Worm (Caenorhabditis elegans) whole organism, L3 larva: ENCODE measurements around the gene C50D2.1.

Experiments
- R02D3.7 ChIP-seq: fragments of 150-350 bp; optimal IDR thresholded peaks from 2 replicates; lab custom pipeline; 2014; ENCODE audit warnings: missing biosample characterization, missing genetic modification characterization
- ZK546.5 ChIP-seq: sonication (generic microtip); optimal IDR thresholded peaks from 2 replicates; lab custom pipeline; 2017; ENCODE audit warnings: missing biosample characterization, missing genetic modification characterization
- aly-2 ChIP-seq: fragments of 150-350 bp; optimal IDR thresholded peaks from 2 replicates; lab custom pipeline; 2014; ENCODE audit warnings: missing biosample characterization, missing genetic modification characterization
- ceh-16 ChIP-seq: sonication (generic microtip); optimal IDR thresholded peaks from 2 replicates; lab custom pipeline; 2017; ENCODE audit warnings: missing biosample characterization, missing genetic modification characterization
- ceh-28 ChIP-seq: fragments of 150-350 bp; optimal IDR thresholded peaks from 2 replicates; lab custom pipeline; 2014; ENCODE audit warnings: missing biosample characterization, missing genetic modification reagents, missing genetic modification characterization
- ceh-82 ChIP-seq: fragments of 150-350 bp; optimal IDR thresholded peaks from 2 replicates; lab custom pipeline; 2014; ENCODE audit warnings: missing biosample characterization, missing genetic modification characterization
- ceh-9 ChIP-seq: sonication (generic microtip); optimal IDR thresholded peaks from 2 replicates; lab custom pipeline; 2018; ENCODE audit warnings: missing biosample characterization, missing genetic modification characterization
- daf-12 ChIP-seq: fragments of 150-350 bp; optimal IDR thresholded peaks from 2 replicates; lab custom pipeline; 2014; ENCODE audit warnings: missing biosample characterization, missing genetic modification reagents, missing genetic modification characterization
- egl-5 ChIP-seq: fragments of 150-350 bp; optimal IDR thresholded peaks from 2 replicates; lab custom pipeline; 2017; ENCODE audit warnings: missing biosample characterization, missing genetic modification reagents, missing genetic modification characterization, inconsistent platforms
- elt-1 ChIP-seq: fragments of 150-350 bp; optimal IDR thresholded peaks from 2 replicates; lab custom pipeline; 2014; ENCODE audit warnings: missing biosample characterization, missing genetic modification characterization
- elt-2 ChIP-seq: sonication (generic microtip); optimal IDR thresholded peaks from 2 replicates; lab custom pipeline; 2016; ENCODE audit warnings: missing genetic modification reagents, mild to moderate bottlenecking, missing genetic modification characterization, missing compliant biosample characterization
- eor-1 ChIP-seq, 2 experiments: fragments of 150-350 bp; optimal IDR thresholded peaks; 2 replicates each; lab custom pipeline; 2014 to 2018; ENCODE audit warnings: missing biosample characterization in 2 of 2, missing genetic modification characterization in 2 of 2
- fkh-2 ChIP-seq: fragments of 150-350 bp; optimal IDR thresholded peaks from 2 replicates; lab custom pipeline; 2014; ENCODE audit warnings: missing biosample characterization, missing genetic modification reagents, missing genetic modification characterization
- fos-1 ChIP-seq: fragments of 150-350 bp; optimal IDR thresholded peaks from 2 replicates; lab custom pipeline; 2014; ENCODE audit warnings: missing biosample characterization, missing genetic modification characterization
- hmg-11 ChIP-seq: sonication (generic microtip); optimal IDR thresholded peaks from 2 replicates; lab custom pipeline; 2016; ENCODE audit warnings: missing genetic modification characterization, missing compliant biosample characterization
- jun-1 ChIP-seq: fragments of 150-350 bp; optimal IDR thresholded peaks from 2 replicates; lab custom pipeline; 2014; ENCODE audit warnings: missing biosample characterization, missing genetic modification reagents, missing genetic modification characterization
- lin-15B ChIP-seq: fragments of 150-350 bp; optimal IDR thresholded peaks from 2 replicates; lab custom pipeline; 2014; ENCODE audit warnings: missing biosample characterization, missing genetic modification characterization
- lin-39 ChIP-seq: fragments of 150-350 bp; optimal IDR thresholded peaks from 2 replicates; lab custom pipeline; 2018; ENCODE audit warnings: missing biosample characterization, missing genetic modification reagents, missing genetic modification characterization
- lsy-12 ChIP-seq: sonication (generic microtip); optimal IDR thresholded peaks from 2 replicates; lab custom pipeline; 2016; ENCODE audit warnings: mild to moderate bottlenecking, missing genetic modification characterization, missing compliant biosample characterization
- mdl-1 ChIP-seq: fragments of 150-350 bp; optimal IDR thresholded peaks from 2 replicates; lab custom pipeline; 2014; ENCODE audit warnings: missing biosample characterization, missing genetic modification characterization
- mml-1 ChIP-seq: fragments of 150-350 bp; sonication (generic microtip); optimal IDR thresholded peaks from 3 replicates; lab custom pipeline; 2014; ENCODE audit warnings: missing biosample characterization, missing genetic modification characterization
- nfya-1 ChIP-seq: sonication (generic microtip); optimal IDR thresholded peaks from 2 replicates; lab custom pipeline; 2017; ENCODE audit warnings: missing genetic modification characterization, mild to moderate bottlenecking, missing compliant biosample characterization, antibody characterized with exemption, moderate library complexity; ENCODE audit not compliant: insufficient read depth
- nhr-11 ChIP-seq: fragments of 150-350 bp; optimal IDR thresholded peaks from 2 replicates; lab custom pipeline; 2014; ENCODE audit warnings: missing biosample characterization, missing genetic modification characterization
- nhr-28 ChIP-seq: fragments of 150-350 bp; optimal IDR thresholded peaks from 2 replicates; lab custom pipeline; 2014; ENCODE audit warnings: missing biosample characterization, missing genetic modification characterization
- nhr-43 ChIP-seq: sonication (generic microtip); optimal IDR thresholded peaks from 2 replicates; lab custom pipeline; 2016; ENCODE audit warnings: mild to moderate bottlenecking, missing genetic modification characterization, missing compliant biosample characterization; ENCODE audit not compliant: poor library complexity, severe bottlenecking
- nhr-77 ChIP-seq: fragments of 150-350 bp; optimal IDR thresholded peaks from 2 replicates; lab custom pipeline; 2014; ENCODE audit warnings: missing biosample characterization, missing genetic modification characterization
- pha-4 ChIP-seq: fragments of 150-350 bp; optimal IDR thresholded peaks from 2 replicates; lab custom pipeline; 2014; ENCODE audit warnings: missing biosample characterization, missing genetic modification reagents, missing genetic modification characterization
- pqm-1 ChIP-seq: fragments of 150-350 bp; optimal IDR thresholded peaks from 2 replicates; lab custom pipeline; 2017; ENCODE audit warnings: missing biosample characterization, missing genetic modification characterization, inconsistent platforms
- skn-1 ChIP-seq: fragments of 150-350 bp; optimal IDR thresholded peaks from 2 replicates; lab custom pipeline; 2014; ENCODE audit warnings: missing biosample characterization, missing genetic modification characterization
- snpc-4 ChIP-seq: fragments of 150-350 bp; optimal IDR thresholded peaks from 2 replicates; lab custom pipeline; 2014; ENCODE audit warnings: missing biosample characterization, missing genetic modification characterization
- unc-39 ChIP-seq: sonication (generic microtip); optimal IDR thresholded peaks from 4 replicates; lab custom pipeline; 2017; ENCODE audit warnings: missing biosample characterization, missing genetic modification characterization
- unc-62 ChIP-seq: fragments of 150-350 bp; sonication (generic microtip); optimal IDR thresholded peaks from 4 replicates; lab custom pipeline; 2014; ENCODE audit warnings: missing biosample characterization, missing genetic modification reagents, missing genetic modification characterization
- zag-1 ChIP-seq: fragments of 150-350 bp; optimal IDR thresholded peaks from 2 replicates; lab custom pipeline; 2014; ENCODE audit warnings: missing biosample characterization, missing genetic modification characterization
- ztf-11 ChIP-seq: fragments of 150-350 bp; optimal IDR thresholded peaks from 2 replicates; lab custom pipeline; 2014; ENCODE audit warnings: missing biosample characterization, missing genetic modification characterization

Gene C50D2.1

DNA sequence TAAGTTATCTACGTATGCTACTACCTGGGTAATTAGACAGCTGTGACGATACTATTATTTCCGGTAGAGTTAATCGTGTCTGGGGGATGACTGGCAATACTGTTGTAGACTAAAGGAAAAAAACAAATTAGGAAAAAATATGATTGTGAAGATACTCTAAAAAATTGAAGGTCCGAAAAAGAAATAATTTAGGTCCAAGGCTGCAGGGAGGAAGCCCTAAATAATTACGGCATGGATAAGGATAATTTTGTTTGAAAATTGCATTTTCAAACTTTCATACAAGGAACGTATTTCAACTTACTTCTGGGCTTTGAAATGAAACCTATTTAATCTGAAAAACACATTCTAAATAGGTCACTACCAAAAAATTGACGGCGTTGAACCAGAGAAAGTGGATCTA, 17.6 kb downstream of the C50D2.1 start, which contains the start of gene srd-3:
TSS of gene srd-3 (minus strand) at position 101 of the 400 bp plus-strand sequence.
- TF ChIP-seq ZK546.5 (tag; lab: Kevin White, UChicago) (no peak), fos-1 (no peak), pha-4 (tag; lab: Kevin White, UChicago) (no peak), ceh-9 (tag; lab: Kevin White, UChicago) (no peak), pqm-1 (tag; lab: Kevin White, UChicago) (no peak), daf-12 (tag; lab: Kevin White, UChicago) (no peak), zag-1 (tag; lab: Kevin White, UChicago) (no peak), lin-15B (no peak), aly-2 (no peak), lin-39 (no peak), ceh-28 (tag; lab: Kevin White, UChicago) (no peak)

DNA sequence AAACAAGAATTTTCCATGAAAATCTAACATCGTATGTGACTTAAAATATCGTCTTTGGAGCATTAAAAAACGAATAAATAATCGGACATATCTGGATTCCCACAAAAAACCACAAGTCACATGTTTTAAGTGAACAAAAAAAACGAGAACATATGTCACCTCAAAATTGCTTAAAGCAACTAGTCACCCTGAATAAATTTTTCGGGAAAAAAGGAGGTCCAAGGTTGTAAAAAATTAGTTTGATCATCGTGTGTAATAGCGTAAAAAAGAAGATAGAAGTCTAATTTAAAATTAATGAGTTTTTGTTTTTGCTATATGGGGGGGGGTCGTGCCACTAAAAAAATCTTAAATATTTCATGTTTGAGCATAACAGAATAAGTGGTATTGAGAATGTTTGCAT, 18.4 kb downstream of the C50D2.1 start:
- no peak for TF ChIP-seq ceh-16
- TF ChIP-seq mml-1 = no peak
- no peak for TF ChIP-seq unc-62 (GFP tag; lab: Kevin White, UChicago)

DNA sequence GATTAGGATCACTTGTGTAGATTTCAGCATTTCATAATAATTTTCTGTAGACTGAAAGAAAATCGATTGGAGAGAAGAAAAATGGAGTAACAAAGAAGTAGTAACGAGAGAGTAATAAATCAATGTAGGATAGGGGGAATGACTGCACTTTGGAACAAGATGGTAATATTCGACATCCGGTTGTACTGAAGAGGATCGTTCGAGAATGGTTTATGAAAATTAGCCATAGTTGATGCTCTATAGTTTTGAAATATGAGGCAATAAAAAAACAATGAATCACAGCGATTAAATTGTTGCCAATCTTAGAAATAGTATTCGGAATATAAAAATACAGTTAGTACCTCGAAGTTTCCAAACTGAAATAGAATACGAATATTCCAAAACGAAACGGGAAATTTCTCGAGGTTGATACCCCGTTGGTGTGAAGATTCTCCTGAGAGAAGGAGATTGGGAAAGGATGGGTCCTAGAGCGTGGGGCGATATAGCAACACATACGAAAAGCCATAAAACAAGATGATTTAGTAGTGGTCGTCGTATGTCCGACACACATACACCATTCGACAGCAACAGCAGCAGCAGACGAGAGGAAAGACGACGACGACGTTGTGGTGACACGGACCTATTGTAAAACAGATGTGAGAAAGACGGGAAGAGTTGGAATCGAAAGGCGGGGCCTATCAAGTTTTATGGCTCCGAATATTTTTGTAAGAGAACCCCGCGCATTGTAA, 22.3 kb downstream of the C50D2.1 start, which contains the start of gene cwn-1:
TSS of gene cwn-1 (minus strand) at position 51 of the 728 bp plus-strand sequence.
- peak; percentile 68 for TF ChIP-seq egl-5 (tag; lab: Kevin White, UChicago)
- no peak for TF ChIP-seq unc-39 (tag; lab: Kevin White, UChicago)

DNA sequence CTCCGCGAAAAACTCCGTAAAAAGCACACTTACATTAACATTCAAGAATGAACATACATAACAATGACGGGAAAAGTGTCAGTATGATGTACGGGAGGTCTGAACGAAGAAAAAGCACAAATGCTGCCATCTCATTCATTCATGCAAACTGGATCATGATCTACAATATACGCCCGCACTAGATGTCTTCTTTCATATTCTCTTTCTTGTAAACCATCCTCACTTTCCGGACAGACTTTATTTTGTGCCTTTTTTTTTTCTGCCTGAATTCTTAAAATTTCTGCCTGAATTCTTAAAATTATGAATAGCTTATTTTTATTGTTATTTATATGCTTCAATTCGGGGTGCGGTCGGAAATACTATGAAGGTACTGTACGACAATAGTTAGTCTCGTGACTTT, 23.8 kb downstream of the C50D2.1 start, which contains the start of gene K10B4.1:
TSS of gene K10B4.1 (plus strand) at position 301 of the 400 bp plus-strand sequence.
- no peak for TF ChIP-seq jun-1 (tag; lab: Kevin White, UChicago)
- TF ChIP-seq snpc-4 = no peak
- no peak for TF ChIP-seq nhr-11 (tag; lab: Kevin White, UChicago)
- TF ChIP-seq eor-1 (tag; optimal IDR thresholded peaks at IDR 0.05; lab: Kevin White, UChicago) = no peak
- no peak for TF ChIP-seq egl-5 (tag; lab: Kevin White, UChicago)
- no peak for TF ChIP-seq fkh-2
- no peak for TF ChIP-seq ZK546.5 (tag; lab: Kevin White, UChicago)
- no peak for TF ChIP-seq mdl-1 (tag; lab: Kevin White, UChicago)
- no peak for TF ChIP-seq ceh-9 (tag; lab: Kevin White, UChicago)
- no peak for TF ChIP-seq elt-1 (tag; lab: Kevin White, UChicago)
- TF ChIP-seq nhr-77 = no peak
- TF ChIP-seq nfya-1 (tag; lab: Kevin White, UChicago) = no peak
- no peak for TF ChIP-seq ceh-82 (tag; lab: Kevin White, UChicago)
- TF ChIP-seq R02D3.7 = no peak
- no peak for TF ChIP-seq ztf-11 (tag; lab: Kevin White, UChicago)
- TF ChIP-seq hmg-11 (tag; lab: Kevin White, UChicago) = no peak
- TF ChIP-seq lsy-12 (tag; lab: Kevin White, UChicago) = no peak
- no peak for TF ChIP-seq nhr-28 (tag; lab: Kevin White, UChicago)
- TF ChIP-seq nhr-43 (tag; lab: Kevin White, UChicago) = no peak
- no peak for TF ChIP-seq skn-1 (tag; lab: Kevin White, UChicago)

DNA sequence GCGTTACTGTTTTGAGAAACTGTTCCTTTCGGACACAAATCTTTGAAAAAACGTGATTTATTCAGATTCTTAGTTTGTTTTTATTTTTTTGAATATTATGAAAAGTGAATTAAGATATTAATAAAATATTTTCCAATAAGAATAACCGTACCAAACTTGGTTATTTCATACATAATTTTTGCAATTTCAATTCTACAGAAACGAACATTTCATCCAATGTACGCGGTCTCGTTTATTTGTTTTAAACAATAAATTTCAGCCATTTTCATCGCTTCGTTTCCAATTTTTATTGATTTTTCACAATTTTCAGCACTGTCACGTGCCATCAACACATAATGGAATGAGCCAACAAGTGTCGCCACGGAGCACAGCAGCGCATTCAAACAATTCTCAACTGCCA, 35.6 kb downstream of the C50D2.1 start, which contains the start of gene T25D3.4:
TSS of gene T25D3.4 (plus strand) at position 301 of the 400 bp plus-strand sequence.
- TF ChIP-seq ceh-28 (tag; lab: Kevin White, UChicago) (no peak), elt-2 (peak; percentile 17), daf-12 (tag; lab: Kevin White, UChicago) (no peak)
